Fruit fly (Drosophila melanogaster): ENCODE data around the gene CG4911.

DNA sequence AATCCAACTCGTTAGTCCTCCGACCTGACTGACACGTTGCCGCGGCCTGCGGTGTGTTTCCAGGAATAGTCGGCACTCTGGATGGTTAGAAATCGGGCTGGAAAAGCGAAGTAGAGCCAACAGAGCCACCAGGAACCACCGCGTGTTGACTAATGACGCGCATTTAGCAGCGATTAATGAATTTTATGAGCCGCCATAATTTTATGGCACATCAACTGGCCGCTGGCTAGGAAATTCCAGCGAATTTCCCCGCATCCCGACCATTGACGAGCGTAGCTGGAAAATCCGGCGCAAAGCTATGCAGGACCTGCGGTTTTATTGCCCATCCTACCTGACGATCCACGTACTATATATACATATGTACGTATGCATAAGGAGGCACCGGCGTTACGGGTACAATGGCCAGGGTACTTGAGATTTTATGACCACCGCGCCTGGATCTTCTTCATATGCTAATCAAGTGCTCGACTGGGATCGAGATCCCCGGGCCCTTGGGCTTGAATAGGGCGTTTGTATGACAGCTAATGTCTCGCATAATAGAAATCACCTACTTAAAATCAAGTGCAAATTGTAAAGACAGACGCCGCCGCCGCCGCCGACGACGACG lies 43.2 kb downstream of the CG4911 start:
- TF ChIP-seq Myc (optimal IDR thresholded peaks at IDR 0.05): no peak
- TF ChIP-seq GATAd (GFP tag; optimal IDR thresholded peaks at IDR 0.05): no peak
- TF ChIP-seq CG32264 (GFP tag; optimal IDR thresholded peaks at IDR 0.05): no peak
- TF ChIP-seq jim (GFP tag; optimal IDR thresholded peaks at IDR 0.05): no peak
- TF ChIP-seq br (GFP tag; optimal IDR thresholded peaks at IDR 0.05): no peak

Data from whole organism, wandering third instar larva.